Fruit fly (Drosophila melanogaster): ENCODE measurements around the gene tadr.

DNA sequence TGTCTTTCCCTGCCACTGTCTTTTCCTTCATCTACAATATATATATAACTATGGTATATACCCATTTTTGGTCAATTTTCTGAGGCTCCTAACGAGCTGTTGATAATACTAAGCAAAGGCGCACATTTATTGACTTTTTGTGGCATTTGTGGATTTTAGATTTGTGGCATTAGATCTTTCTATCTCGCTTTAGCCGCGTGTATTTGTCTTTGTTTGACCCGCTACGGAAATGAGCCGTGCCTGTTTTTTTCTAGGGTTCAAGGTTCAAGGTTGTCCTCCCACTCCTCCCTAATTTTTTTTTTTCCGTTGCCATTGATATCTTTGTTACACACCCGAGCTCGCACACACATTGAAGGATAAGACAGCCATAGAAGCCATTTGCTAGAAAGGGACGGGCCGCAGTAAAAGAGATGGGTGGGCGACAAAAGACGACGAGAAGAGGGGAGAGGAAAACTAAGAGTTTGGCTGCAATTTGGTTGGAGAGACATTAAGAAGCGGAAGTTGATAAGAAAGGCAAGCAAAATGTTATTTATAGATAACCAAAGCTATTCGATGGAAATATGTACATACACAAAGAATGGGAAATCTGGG, 35.5 kb upstream of the tadr start:
- no peak for TF ChIP-seq eg (GFP tag; IDR thresholded peaks at IDR 0.05)
- TF ChIP-seq Hr39 (GFP tag; optimal IDR thresholded peaks at IDR 0.05), result no peak
- TF ChIP-seq CG4318 (GFP tag; optimal IDR thresholded peaks at IDR 0.05), result no peak
- no peak for TF ChIP-seq Hr38 (GFP tag; optimal IDR thresholded peaks at IDR 0.05)
- TF ChIP-seq CG15336 (GFP tag; IDR thresholded peaks at IDR 0.05), result no peak
- no peak for TF ChIP-seq Blimp-1 (GFP tag; optimal IDR thresholded peaks at IDR 0.05)
- no peak for TF ChIP-seq cyc (GFP tag; optimal IDR thresholded peaks at IDR 0.05)
- TF ChIP-seq dsx (GFP tag; optimal IDR thresholded peaks at IDR 0.05; ENCODE audit: poor library complexity, severe bottlenecking), result no peak
- TF ChIP-seq CG8119 (GFP tag; IDR thresholded peaks at IDR 0.05), result no peak
- TF ChIP-seq Sox102F (GFP tag; optimal IDR thresholded peaks at IDR 0.05), result no peak
- no peak for TF ChIP-seq CG10669 (GFP tag; optimal IDR thresholded peaks at IDR 0.05)
- no peak for TF ChIP-seq CG9139 (GFP tag; optimal IDR thresholded peaks at IDR 0.05)
